Fruit fly (Drosophila melanogaster) whole organism, prepupa: ENCODE results near the gene par-6.

Experiments used
- CG10631 ChIP-seq: fragments of 200-800 bp; sonication (Bioruptor generic); optimal IDR thresholded peaks from 2 replicates; lab custom pipeline; 2016; ENCODE audit warnings: missing biosample characterization, missing genetic modification characterization
- CG10669 ChIP-seq: fragments of 200-800 bp; sonication (Bioruptor generic); optimal IDR thresholded peaks from 3 replicates; lab custom pipeline; 2018; ENCODE audit warnings: missing biosample characterization, mild to moderate bottlenecking, missing genetic modification characterization, moderate library complexity
- CG11294 ChIP-seq: fragments of 200-800 bp; sonication (Bioruptor generic); IDR thresholded peaks from 2 replicates; pipeline ENCODE4 v1.3.6; 2022; ENCODE audit warnings: missing biosample characterization, missing genetic modification characterization
- CG11762 ChIP-seq: fragments of 200-800 bp; sonication (Bioruptor generic); optimal IDR thresholded peaks from 3 replicates; lab custom pipeline; 2016; ENCODE audit warnings: missing biosample characterization, missing genetic modification characterization; ENCODE audit not compliant: insufficient read depth
- CG15336 ChIP-seq: fragments of 200-800 bp; sonication (Bioruptor generic); IDR thresholded peaks from 2 replicates; pipeline ENCODE4 v1.3.6; 2022; ENCODE audit warnings: missing biosample characterization, missing genetic modification characterization
- CG1621 ChIP-seq: fragments of 200-800 bp; sonication (Bioruptor generic); optimal IDR thresholded peaks from 3 replicates; lab custom pipeline; 2018; ENCODE audit warnings: missing biosample characterization, mild to moderate bottlenecking, missing genetic modification characterization
- CG16779 ChIP-seq: fragments of 200-800 bp; sonication (Bioruptor generic); optimal IDR thresholded peaks from 3 replicates; lab custom pipeline; 2017; ENCODE audit warnings: missing biosample characterization, mild to moderate bottlenecking, missing genetic modification characterization
- CG3032 ChIP-seq: fragments of 200-800 bp; optimal IDR thresholded peaks from 2 replicates; lab custom pipeline; 2019; ENCODE audit warnings: missing biosample characterization, mild to moderate bottlenecking, missing genetic modification characterization, moderate library complexity
- CG32006 ChIP-seq: fragments of 200-800 bp; sonication (Bioruptor generic); optimal IDR thresholded peaks from 3 replicates; lab custom pipeline; 2017; ENCODE audit warnings: missing biosample characterization, mild to moderate bottlenecking, missing genetic modification characterization
- CG3919 ChIP-seq: fragments of 200-800 bp; sonication (Bioruptor generic); optimal IDR thresholded peaks from 3 replicates; lab custom pipeline; 2016; ENCODE audit warnings: missing biosample characterization, missing genetic modification characterization
- CG4318 ChIP-seq: fragments of 200-800 bp; sonication (Bioruptor generic); optimal IDR thresholded peaks from 3 replicates; lab custom pipeline; 2017; ENCODE audit warnings: missing biosample characterization, mild to moderate bottlenecking, missing genetic modification characterization
- CG6163 ChIP-seq: fragments of 200-800 bp; sonication (Bioruptor generic); IDR thresholded peaks from 3 replicates; pipeline ENCODE4 v1.3.6; 2022; ENCODE audit warnings: missing biosample characterization, missing genetic modification characterization
- CG6276 ChIP-seq: fragments of 200-800 bp; sonication (Bioruptor generic); optimal IDR thresholded peaks from 2 replicates; lab custom pipeline; 2017; ENCODE audit warnings: missing biosample characterization, mild to moderate bottlenecking, missing genetic modification characterization
- CG6808 ChIP-seq: fragments of 200-800 bp; sonication (Bioruptor generic); optimal IDR thresholded peaks from 3 replicates; lab custom pipeline; 2017; ENCODE audit warnings: missing biosample characterization, missing genetic modification characterization, mild to moderate bottlenecking, moderate library complexity, missing genetic modification reagents
- CG7368 ChIP-seq: fragments of 200-800 bp; sonication (Bioruptor generic); optimal IDR thresholded peaks from 3 replicates; lab custom pipeline; 2016; ENCODE audit warnings: missing biosample characterization, missing genetic modification characterization
- CG8119 ChIP-seq: fragments of 200-800 bp; sonication (Bioruptor generic); IDR thresholded peaks from 3 replicates; pipeline ENCODE4 v1.3.6; 2022; ENCODE audit warnings: missing biosample characterization, missing genetic modification characterization
- CG8632 ChIP-seq: fragments of 200-800 bp; sonication (Bioruptor generic); optimal IDR thresholded peaks from 3 replicates; lab custom pipeline; 2016; ENCODE audit warnings: missing biosample characterization, missing genetic modification characterization
- CG9139 ChIP-seq: fragments of 200-800 bp; sonication (Bioruptor generic); optimal IDR thresholded peaks from 3 replicates; lab custom pipeline; 2017; ENCODE audit warnings: missing biosample characterization, mild to moderate bottlenecking, missing genetic modification characterization
- Eip78C ChIP-seq: fragments of 200-800 bp; sonication (Bioruptor generic); peaks from one replicate; lab custom pipeline; 2016; ENCODE audit warnings: missing biosample characterization, missing genetic modification characterization
- Eip93F ChIP-seq: fragments of 200-800 bp; sonication (Bioruptor generic); optimal IDR thresholded peaks from 2 replicates; lab custom pipeline; 2016; ENCODE audit warnings: missing biosample characterization, mild to moderate bottlenecking, missing genetic modification characterization
- Gug ChIP-seq: fragments of 200-800 bp; sonication (Bioruptor generic); IDR thresholded peaks from 2 replicates; pipeline ENCODE4 v1.3.6; 2022; ENCODE audit warnings: missing biosample characterization, missing genetic modification characterization
- Hr38 ChIP-seq: sonication (Bioruptor generic); optimal IDR thresholded peaks from 2 replicates; lab custom pipeline; 2016; ENCODE audit warnings: missing biosample characterization, missing genetic modification characterization
- Hr39 ChIP-seq: fragments of 200-800 bp; sonication (Bioruptor generic); optimal IDR thresholded peaks from 2 replicates; lab custom pipeline; 2016; ENCODE audit warnings: missing biosample characterization, missing genetic modification characterization
- Lpt ChIP-seq: fragments of 200-800 bp; sonication (Bioruptor generic); optimal IDR thresholded peaks from 3 replicates; lab custom pipeline; 2016; ENCODE audit warnings: missing biosample characterization, missing genetic modification characterization
- OdsH ChIP-seq: fragments of 200-800 bp; sonication (Bioruptor generic); optimal IDR thresholded peaks from 3 replicates; lab custom pipeline; 2016; ENCODE audit warnings: missing biosample characterization, missing genetic modification characterization
- Sox14 ChIP-seq: fragments of 200-800 bp; sonication (Bioruptor generic); optimal IDR thresholded peaks from 3 replicates; lab custom pipeline; 2016; ENCODE audit warnings: missing biosample characterization, missing genetic modification characterization
- Sox15 ChIP-seq: fragments of 200-800 bp; sonication (Bioruptor generic); optimal IDR thresholded peaks from 3 replicates; lab custom pipeline; 2016; ENCODE audit warnings: missing biosample characterization, missing genetic modification characterization
- achi ChIP-seq: fragments of 200-800 bp; sonication (Bioruptor generic); optimal IDR thresholded peaks from 3 replicates; lab custom pipeline; 2016; ENCODE audit warnings: missing biosample characterization, missing genetic modification characterization
- cyc ChIP-seq: fragments of 200-800 bp; sonication (Bioruptor generic); optimal IDR thresholded peaks from 3 replicates; lab custom pipeline; 2016; ENCODE audit warnings: missing biosample characterization, missing genetic modification characterization
- esn ChIP-seq: fragments of 200-800 bp; sonication (Bioruptor generic); optimal IDR thresholded peaks from 2 replicates; lab custom pipeline; 2016; ENCODE audit warnings: missing biosample characterization, mild to moderate bottlenecking, missing genetic modification characterization, moderate library complexity
- fd59A ChIP-seq: fragments of 200-800 bp; sonication (Bioruptor generic); optimal IDR thresholded peaks from 2 replicates; lab custom pipeline; 2017; ENCODE audit warnings: missing biosample characterization, mild to moderate bottlenecking, missing genetic modification characterization, missing genetic modification reagents
- fd85E ChIP-seq: fragments of 200-800 bp; sonication (Bioruptor generic); optimal IDR thresholded peaks from 3 replicates; lab custom pipeline; 2016; ENCODE audit warnings: missing biosample characterization, missing genetic modification characterization
- fkh ChIP-seq: fragments of 200-800 bp; sonication (Bioruptor generic); optimal IDR thresholded peaks from 3 replicates; lab custom pipeline; 2017; ENCODE audit warnings: missing biosample characterization, mild to moderate bottlenecking, missing genetic modification characterization, moderate library complexity
- spab ChIP-seq: fragments of 200-800 bp; sonication (Bioruptor generic); optimal IDR thresholded peaks from 2 replicates; lab custom pipeline; 2017; ENCODE audit warnings: missing biosample characterization, mild to moderate bottlenecking, missing genetic modification characterization, missing genetic modification reagents
- ss ChIP-seq, 2 experiments: fragments of 200-800 bp; sonication (Bioruptor generic); optimal IDR thresholded peaks; 2 replicates in 1 of 2; 3 replicates in 1 of 2; lab custom pipeline; 2017 to 2018; ENCODE audit warnings: mild to moderate bottlenecking in 2 of 2, missing biosample characterization in 2 of 2, missing genetic modification characterization in 2 of 2, moderate library complexity in 1 of 2
- svp ChIP-seq: fragments of 200-800 bp; sonication (Bioruptor generic); peaks from one replicate; lab custom pipeline; 2016; ENCODE audit warnings: missing biosample characterization, missing genetic modification characterization
- topi ChIP-seq: fragments of 200-800 bp; sonication (Bioruptor generic); optimal IDR thresholded peaks from 3 replicates; lab custom pipeline; 2016; ENCODE audit warnings: missing biosample characterization, missing genetic modification characterization
- vri ChIP-seq: fragments of 200-800 bp; sonication (Bioruptor generic); optimal IDR thresholded peaks from 3 replicates; lab custom pipeline; 2016; ENCODE audit warnings: missing biosample characterization, mild to moderate bottlenecking, missing genetic modification characterization

Gene par-6

DNA sequence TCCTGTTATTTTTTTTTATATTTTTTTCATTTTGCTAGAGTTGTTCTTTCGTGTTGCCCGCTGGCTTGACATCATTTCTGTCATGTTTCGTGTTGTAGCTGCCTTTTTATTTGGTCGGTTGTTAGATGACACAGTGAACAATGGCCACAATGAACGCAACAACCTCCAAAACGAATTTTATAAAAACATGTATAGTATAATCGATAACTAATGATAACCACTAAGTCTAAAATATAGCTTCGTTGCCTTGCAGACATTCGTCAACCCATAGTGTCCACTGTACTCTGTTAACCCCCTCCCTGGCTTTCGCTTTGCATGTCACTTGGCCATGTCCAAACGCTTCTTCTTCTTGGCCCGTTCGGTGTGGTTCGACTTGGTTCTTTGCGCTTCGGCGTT is 10.6 kb downstream of the par-6 start (continued):
- TF ChIP-seq Gug (peak; percentile 71), vri (GFP tag; lab: Kevin White, UChicago) (no peak), fd85E (GFP tag; lab: Kevin White, UChicago) (no peak), esn (GFP tag; lab: Kevin White, UChicago) (peak; percentile 32), CG6276 (GFP tag; lab: Kevin White, UChicago) (peak; percentile 41), fd59A (no peak), topi (GFP tag; lab: Kevin White, UChicago) (peak; percentile 37), CG7368 (GFP tag; lab: Kevin White, UChicago) (no peak), CG6808 (GFP tag; lab: Kevin White, UChicago) (no peak), CG15336 (GFP tag; lab: Robert Waterston, UW) (peak; percentile 83), svp (peak; percentile 68), CG3032 (tag; lab: Kevin White, UChicago) (no peak), achi (peak; percentile 43), fkh (no peak), spab (GFP tag; lab: Kevin White, UChicago) (no peak), CG10669 (no peak), OdsH (GFP tag; lab: Kevin White, UChicago) (peak; percentile 51), CG9139 (GFP tag; lab: Kevin White, UChicago) (no peak), Hr39 (peak; percentile 61), CG8632 (GFP tag; lab: Kevin White, UChicago) (no peak), CG1621 (tag; lab: Kevin White, UChicago) (no peak), CG6163 (GFP tag; lab: Robert Waterston, UW) (peak; percentile 85), CG3919 (GFP tag; lab: Kevin White, UChicago) (peak; percentile 18), CG10631 (GFP tag; lab: Kevin White, UChicago) (peak; percentile 27), Sox15 (no peak), CG4318 (peak; percentile 30), ss (GFP tag; optimal IDR thresholded peaks at IDR 0.05; lab: Kevin White, UChicago) (no peak), CG11294 (peak; percentile 69), CG11762 (GFP tag; lab: Kevin White, UChicago) (no peak), CG16779 (tag; lab: Kevin White, UChicago) (no peak), cyc (GFP tag; lab: Kevin White, UChicago) (peak; percentile 38), CG8119 (GFP tag; lab: Robert Waterston, UW) (peak; percentile 69), Hr38 (GFP tag; lab: Kevin White, UChicago) (peak; percentile 19), Eip93F (GFP tag; lab: Kevin White, UChicago) (no peak)
- TF ChIP-seq, all 60 proteins: peak for 34

DNA sequence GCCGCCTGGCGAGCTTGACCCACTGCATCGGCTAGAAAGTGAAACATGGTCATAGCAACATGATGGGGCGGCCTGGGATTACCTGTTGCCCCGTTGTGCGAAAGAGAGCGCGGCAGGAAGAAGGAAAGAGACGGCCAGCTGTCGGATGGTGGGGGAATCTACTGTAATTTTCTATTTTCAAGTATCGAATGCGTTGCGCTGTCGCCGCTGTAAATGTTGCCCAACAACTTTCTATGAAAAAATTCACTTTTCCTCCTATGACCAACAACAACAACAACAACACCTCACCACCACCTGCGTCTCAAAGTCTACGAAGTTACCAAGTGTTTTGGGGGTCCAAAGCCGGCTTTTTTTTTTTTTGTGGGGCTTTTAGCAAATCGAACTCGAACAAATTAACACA is 11.8 kb downstream of the par-6 start:
- TF ChIP-seq CG6276 (GFP tag; lab: Kevin White, UChicago) = peak; percentile 27
- TF ChIP-seq OdsH (GFP tag; lab: Kevin White, UChicago) = no peak
- peak; percentile 1 for TF ChIP-seq Eip78C (GFP tag; lab: Kevin White, UChicago)
- peak; percentile 10 for TF ChIP-seq Lpt (GFP tag; lab: Kevin White, UChicago)

DNA sequence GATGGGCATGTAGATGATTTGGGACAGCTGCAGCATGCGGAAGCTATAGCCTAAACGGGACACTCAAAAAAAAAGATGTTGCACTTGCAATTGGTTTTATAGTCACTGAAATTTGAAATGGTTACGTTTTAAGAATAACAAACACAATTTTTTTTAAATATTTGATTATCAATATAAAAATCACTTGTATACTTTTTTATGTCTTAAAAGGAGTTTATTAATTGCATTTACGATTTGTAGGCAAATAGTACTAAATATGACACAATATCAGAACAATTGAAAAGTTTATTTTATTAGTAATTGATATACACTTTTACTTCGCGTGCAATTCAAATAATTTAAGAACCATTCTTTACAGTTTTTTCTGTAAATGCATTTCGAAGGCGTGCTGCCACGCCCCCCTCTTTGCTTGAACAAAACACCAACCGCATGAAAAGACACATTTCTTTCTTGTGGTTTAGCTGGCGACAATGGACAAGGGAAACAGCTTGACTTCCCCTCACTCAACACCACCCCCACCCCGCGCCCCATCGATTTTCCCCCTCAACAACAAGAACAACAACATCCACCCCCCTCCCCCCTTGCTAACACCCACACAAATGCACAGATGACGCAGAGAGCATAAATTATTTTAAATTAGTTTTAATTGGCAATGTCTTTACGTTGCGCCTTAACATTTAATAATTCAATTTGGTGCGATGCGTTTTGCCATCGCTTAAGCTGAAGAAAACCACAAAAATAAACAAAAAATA is 13.8 kb downstream of the par-6 start:
- TF ChIP-seq CG6276 (GFP tag; lab: Kevin White, UChicago) (no peak), CG15336 (GFP tag; lab: Robert Waterston, UW) (peak; percentile 38; the same call in 1 of the 2 replicates), fd85E (GFP tag; lab: Kevin White, UChicago) (no peak), CG16779 (tag; lab: Kevin White, UChicago) (no peak), CG32006 (GFP tag; lab: Kevin White, UChicago) (peak; percentile 25), Eip78C (GFP tag; lab: Kevin White, UChicago) (peak; percentile 41), Sox14 (GFP tag; lab: Kevin White, UChicago) (no peak)
